Fruit fly (Drosophila melanogaster) whole organism: ENCODE data around the gene Zip89B.

Source experiments
- CG8478 ChIP-seq: fragments of >200 bp; optimal IDR thresholded peaks from 2 replicates; lab custom pipeline; 2018; ENCODE audit warnings: inconsistent platforms
- Dll ChIP-seq: fragments of >200 bp; optimal IDR thresholded peaks from 2 replicates; lab custom pipeline; 2017
- EcR ChIP-seq, 2 experiments: fragments of >200 bp; optimal IDR thresholded peaks; 2 replicates each; lab custom pipeline; 2017; ENCODE audit warnings: missing biosample characterization in 2 of 2, missing genetic modification characterization in 2 of 2, missing genetic modification reagents in 2 of 2
- pan ChIP-seq: fragments of >200 bp; optimal IDR thresholded peaks from 2 replicates; lab custom pipeline; 2017
- psq ChIP-seq: fragments of >200 bp; optimal IDR thresholded peaks from 2 replicates; lab custom pipeline; 2017
- usp ChIP-seq: fragments of >200 bp; optimal IDR thresholded peaks from 2 replicates; lab custom pipeline; 2017; ENCODE audit warnings: missing biosample characterization, missing genetic modification characterization, mixed read lengths

Zip89B gene

dm6 chr3R:16275890-16276619 is 29.5 kb upstream of the Zip89B start:
- TF ChIP-seq usp (GFP tag; lab: Kevin White, UChicago) (no peak), pan (lab: Kevin White, UChicago) (no peak), CG8478 (lab: Kevin White, UChicago) (no peak), Dll (no peak), psq (lab: Kevin White, UChicago) (no peak), EcR (GFP tag; optimal IDR thresholded peaks at IDR 0.05; lab: Kevin White, UChicago) (no peak)

- TF ChIP-seq psq (lab: Kevin White, UChicago), result no peak
Observed at dm6 chr3R:16276992-16277391, 28.6 kb upstream of the Zip89B start.

- TF ChIP-seq psq (lab: Kevin White, UChicago) (no peak), Dll (no peak), pan (lab: Kevin White, UChicago) (no peak), usp (GFP tag; lab: Kevin White, UChicago) (no peak)
Observed at dm6 chr3R:16277543-16277942, 28.0 kb upstream of the Zip89B start.

DNA sequence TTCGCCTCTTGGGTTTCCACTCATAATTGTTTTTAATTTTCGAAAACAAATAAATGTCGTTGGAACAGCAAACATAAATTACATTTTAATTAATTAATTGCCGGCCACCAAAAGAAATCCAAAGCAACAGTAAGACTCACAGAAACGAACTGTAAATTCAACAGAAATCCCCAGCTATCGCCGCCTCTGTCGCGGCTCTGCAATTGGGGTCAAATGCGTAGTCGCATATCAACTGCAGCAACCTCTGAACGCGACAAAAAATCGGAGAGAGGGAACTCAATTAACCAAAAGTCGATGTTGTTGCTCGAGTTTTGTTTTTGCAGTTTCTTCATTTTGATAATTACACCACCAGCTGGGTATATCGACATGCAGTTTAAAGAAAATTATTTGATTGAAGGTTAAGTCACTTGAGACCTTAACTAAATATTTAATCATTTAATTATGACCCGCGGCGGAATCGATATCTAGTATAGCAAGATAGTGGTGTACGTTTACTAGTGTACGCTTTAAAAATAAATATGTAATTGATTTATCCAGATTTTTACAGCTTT is 26.1 kb upstream of the Zip89B start:
- TF ChIP-seq psq (lab: Kevin White, UChicago) (no peak), usp (GFP tag; lab: Kevin White, UChicago) (no peak), pan (lab: Kevin White, UChicago) (no peak), CG8478 (lab: Kevin White, UChicago) (no peak), EcR (GFP tag; optimal IDR thresholded peaks at IDR 0.05; lab: Kevin White, UChicago) (no peak), Dll (no peak)

DNA sequence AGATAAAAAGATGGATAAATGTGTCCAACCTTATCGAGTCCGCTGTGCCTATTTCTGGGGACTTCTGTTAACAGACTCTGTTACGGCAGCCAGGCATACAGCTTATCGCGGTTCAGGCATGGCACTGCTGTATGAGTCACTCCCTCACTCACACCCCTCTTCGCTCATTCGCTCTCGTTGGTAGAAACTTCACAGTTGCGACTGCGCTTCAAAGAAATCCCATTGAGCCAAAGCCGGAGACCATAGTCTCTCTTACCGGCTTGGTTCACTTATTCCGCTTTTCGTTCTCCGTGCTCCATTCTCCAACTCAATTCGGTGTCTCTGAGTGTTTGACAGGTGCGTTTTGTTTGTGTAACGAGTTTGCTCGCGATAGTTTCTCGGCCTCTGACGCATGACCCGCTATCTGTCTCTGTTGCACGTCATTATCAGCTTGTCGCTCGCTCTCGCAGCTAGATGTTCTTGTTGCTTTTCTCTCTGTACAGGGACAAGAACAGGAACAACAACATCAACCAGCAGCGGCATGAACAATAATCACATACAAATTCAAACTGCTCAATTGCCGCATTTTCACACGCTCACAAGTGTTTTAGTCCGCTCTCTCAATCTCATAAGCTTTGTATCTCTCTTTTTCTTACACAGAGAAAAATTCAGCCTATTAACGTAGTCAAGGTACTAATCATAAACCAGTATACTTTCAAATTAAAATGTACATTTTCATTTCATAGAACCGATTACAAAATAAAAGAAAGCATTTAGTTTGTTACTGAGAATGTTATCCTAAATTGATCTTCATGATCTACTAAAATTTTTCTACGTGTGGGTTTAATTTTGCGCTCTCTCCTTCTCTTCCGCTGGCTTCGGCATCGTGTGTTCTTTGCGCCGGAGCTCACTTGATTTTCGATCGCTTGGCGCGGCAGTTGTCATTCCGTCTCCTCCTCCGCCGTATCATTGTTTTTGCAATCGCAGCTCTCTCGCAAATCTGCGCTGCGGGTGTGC is 25.3 kb upstream of the Zip89B start:
- TF ChIP-seq CG8478 (lab: Kevin White, UChicago) (no peak), psq (lab: Kevin White, UChicago) (no peak), pan (lab: Kevin White, UChicago) (peak; percentile 56), usp (GFP tag; lab: Kevin White, UChicago) (no peak), EcR (GFP tag; optimal IDR thresholded peaks at IDR 0.05; lab: Kevin White, UChicago) (peak in 1 of 2 experiments; percentile 69), Dll (no peak)

DNA sequence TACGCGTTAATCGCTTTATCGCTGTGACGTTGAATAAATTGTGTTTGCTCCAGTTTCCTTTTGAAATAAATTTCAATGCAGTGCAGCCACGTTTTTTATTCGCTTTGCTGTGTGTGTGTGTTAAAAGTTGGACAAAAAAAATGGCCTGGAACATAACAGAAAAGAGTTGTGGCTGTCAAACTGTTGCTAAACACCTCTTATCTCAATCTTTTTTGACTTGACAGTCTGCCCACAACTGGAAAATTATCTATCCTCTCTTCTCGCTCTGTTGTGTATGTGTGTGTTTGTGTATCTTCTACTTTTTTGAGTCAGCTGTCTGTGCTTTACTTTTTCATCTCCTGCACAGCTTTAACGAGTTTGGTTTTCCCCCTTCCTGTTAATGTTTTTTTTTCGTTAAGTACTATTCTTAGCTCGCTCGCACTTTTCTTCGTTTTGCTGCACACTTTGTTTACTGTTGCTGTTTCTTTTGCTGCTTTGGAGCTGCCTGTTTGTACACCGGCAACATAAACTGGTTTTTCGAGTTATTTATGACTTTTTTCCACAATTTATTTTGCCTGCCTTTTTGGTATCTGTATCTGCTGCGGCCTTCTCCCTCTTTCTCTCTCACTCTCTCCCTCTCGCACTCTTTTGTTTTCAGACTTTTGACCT is 24.4 kb upstream of the Zip89B start:
- TF ChIP-seq psq (lab: Kevin White, UChicago) (no peak), CG8478 (lab: Kevin White, UChicago) (no peak), Dll (no peak), usp (GFP tag; lab: Kevin White, UChicago) (no peak), pan (lab: Kevin White, UChicago) (no peak), EcR (GFP tag; optimal IDR thresholded peaks at IDR 0.05; lab: Kevin White, UChicago) (no peak)

- TF ChIP-seq Dll (no peak), EcR (GFP tag; optimal IDR thresholded peaks at IDR 0.05; lab: Kevin White, UChicago) (peak; percentile 22 to 80)
Observed at dm6 chr3R:16282080-16282690, 23.4 kb upstream of the Zip89B start.

dm6 chr3R:16284481-16284880 is 21.1 kb upstream of the Zip89B start:
- no peak for TF ChIP-seq CG8478 (lab: Kevin White, UChicago)
- TF ChIP-seq usp (GFP tag; lab: Kevin White, UChicago), result no peak
- TF ChIP-seq pan (lab: Kevin White, UChicago), result no peak
- TF ChIP-seq psq (lab: Kevin White, UChicago), result no peak
- no peak for TF ChIP-seq Dll
- TF ChIP-seq EcR (GFP tag; optimal IDR thresholded peaks at IDR 0.05; lab: Kevin White, UChicago), result no peak

dm6 chr3R:16284901-16285300 is 20.7 kb upstream of the Zip89B start:
- TF ChIP-seq usp (GFP tag; lab: Kevin White, UChicago), result no peak

- TF ChIP-seq pan (lab: Kevin White, UChicago) (no peak), psq (lab: Kevin White, UChicago) (no peak), usp (GFP tag; lab: Kevin White, UChicago) (no peak), EcR (GFP tag; optimal IDR thresholded peaks at IDR 0.05; lab: Kevin White, UChicago) (no peak), CG8478 (lab: Kevin White, UChicago) (no peak), Dll (no peak)
Observed at dm6 chr3R:16285612-16286188, 19.9 kb upstream of the Zip89B start.

dm6 chr3R:16287171-16287570 is 18.4 kb upstream of the Zip89B start:
- TF ChIP-seq pan (lab: Kevin White, UChicago) (no peak), CG8478 (lab: Kevin White, UChicago) (no peak), EcR (GFP tag; optimal IDR thresholded peaks at IDR 0.05; lab: Kevin White, UChicago) (no peak), Dll (no peak), psq (lab: Kevin White, UChicago) (no peak), usp (GFP tag; lab: Kevin White, UChicago) (no peak)
